Fruit fly (Drosophila melanogaster) whole organism, embryonic: ENCODE data around the gene Acat2.

Experiments used
- Bdp1 ChIP-seq: fragments of 200-800 bp; sonication (Bioruptor generic); optimal IDR thresholded peaks from 3 replicates; lab custom pipeline; 2016; ENCODE audit warnings: missing biosample characterization, missing genetic modification characterization
- CG10267 ChIP-seq: fragments of 200-800 bp; sonication (Bioruptor generic); optimal IDR thresholded peaks from 2 replicates; lab custom pipeline; 2018; ENCODE audit warnings: missing biosample characterization, mild to moderate bottlenecking, missing genetic modification characterization, moderate library complexity
- CG10431 ChIP-seq: fragments of 200-800 bp; sonication (Bioruptor generic); optimal IDR thresholded peaks from 3 replicates; lab custom pipeline; 2018; ENCODE audit warnings: missing biosample characterization, mild to moderate bottlenecking, missing genetic modification characterization
- CG11398 ChIP-seq: fragments of 200-800 bp; sonication (Bioruptor generic); optimal IDR thresholded peaks from 2 replicates; lab custom pipeline; 2016; ENCODE audit warnings: missing biosample characterization, missing genetic modification characterization
- CG11456 ChIP-seq: fragments of 200-800 bp; sonication (Bioruptor generic); IDR thresholded peaks from 3 replicates; pipeline ENCODE4 v1.3.6; 2022; ENCODE audit warnings: missing biosample characterization, missing genetic modification characterization
- CG12104 ChIP-seq: fragments of 200-800 bp; sonication (Bioruptor generic); optimal IDR thresholded peaks from 3 replicates; lab custom pipeline; 2016; ENCODE audit warnings: missing biosample characterization, missing genetic modification characterization
- CG15479 ChIP-seq: fragments of 200-800 bp; sonication (Bioruptor generic); optimal IDR thresholded peaks from 3 replicates; lab custom pipeline; 2019; ENCODE audit warnings: missing biosample characterization, mild to moderate bottlenecking, missing genetic modification characterization, moderate library complexity
- CG15514 ChIP-seq: fragments of 200-800 bp; sonication (Bioruptor generic); optimal IDR thresholded peaks from 3 replicates; lab custom pipeline; 2017; ENCODE audit warnings: missing biosample characterization, missing genetic modification characterization, mild to moderate bottlenecking, moderate library complexity, missing genetic modification reagents
- CG17328 ChIP-seq: fragments of 200-800 bp; sonication (Bioruptor generic); IDR thresholded peaks from 2 replicates; pipeline ENCODE4 v1.3.6; 2022; ENCODE audit warnings: missing biosample characterization, missing genetic modification characterization
- CG17359 ChIP-seq: fragments of 200-800 bp; sonication (Bioruptor generic); optimal IDR thresholded peaks from 3 replicates; lab custom pipeline; 2018; ENCODE audit warnings: missing biosample characterization, mild to moderate bottlenecking, missing genetic modification characterization, moderate library complexity
- CG17568 ChIP-seq: fragments of 200-800 bp; sonication (Bioruptor generic); optimal IDR thresholded peaks from 2 replicates; lab custom pipeline; 2018; ENCODE audit warnings: missing biosample characterization, mild to moderate bottlenecking, missing genetic modification characterization, moderate library complexity
- CG1832 ChIP-seq: fragments of 200-800 bp; sonication (Bioruptor generic); optimal IDR thresholded peaks from 2 replicates; lab custom pipeline; 2017; ENCODE audit warnings: missing biosample characterization, mild to moderate bottlenecking, missing genetic modification characterization, inconsistent platforms
- CG2120 ChIP-seq: fragments of 200-800 bp; sonication (Bioruptor generic); optimal IDR thresholded peaks from 3 replicates; lab custom pipeline; 2016; ENCODE audit warnings: missing biosample characterization, missing genetic modification characterization
- CG2712 ChIP-seq: fragments of 200-800 bp; optimal IDR thresholded peaks from 3 replicates; lab custom pipeline; 2019; ENCODE audit warnings: missing biosample characterization, mild to moderate bottlenecking, missing genetic modification characterization, moderate library complexity
- CG30020 ChIP-seq: fragments of 200-800 bp; optimal IDR thresholded peaks from 2 replicates; lab custom pipeline; 2019; ENCODE audit warnings: missing biosample characterization, mild to moderate bottlenecking, missing genetic modification characterization, moderate library complexity
- CG33557 ChIP-seq: fragments of 200-800 bp; sonication (Bioruptor generic); optimal IDR thresholded peaks from 2 replicates; lab custom pipeline; 2019; ENCODE audit warnings: missing biosample characterization, mild to moderate bottlenecking, missing genetic modification characterization, moderate library complexity
- CG5180 ChIP-seq: fragments of 200-800 bp; sonication (Bioruptor generic); optimal IDR thresholded peaks from 3 replicates; lab custom pipeline; 2017; ENCODE audit warnings: missing biosample characterization, missing genetic modification characterization, mild to moderate bottlenecking, moderate library complexity, missing genetic modification reagents
- CG6654 ChIP-seq: fragments of 200-800 bp; sonication (Bioruptor generic); optimal IDR thresholded peaks from 2 replicates; lab custom pipeline; 2017; ENCODE audit warnings: missing biosample characterization, mild to moderate bottlenecking, missing genetic modification characterization
- CG6854 ChIP-seq: fragments of 200-800 bp; sonication (Bioruptor generic); optimal IDR thresholded peaks from 3 replicates; lab custom pipeline; 2017; ENCODE audit warnings: missing biosample characterization, mild to moderate bottlenecking, missing genetic modification characterization
- CG7372 ChIP-seq: fragments of 200-800 bp; sonication (Bioruptor generic); IDR thresholded peaks from 2 replicates; pipeline ENCODE4 v1.3.6; 2022; ENCODE audit warnings: missing biosample characterization, missing genetic modification characterization
- CG7963 ChIP-seq: fragments of 200-800 bp; sonication (Bioruptor generic); IDR thresholded peaks from 3 replicates; pipeline ENCODE4 v1.3.6; 2022; ENCODE audit warnings: missing biosample characterization, missing genetic modification characterization; ENCODE audit not compliant: partially characterized antibody
- CG8478 ChIP-seq: fragments of >200 bp; optimal IDR thresholded peaks from 2 replicates; lab custom pipeline; 2018
- CG9437 ChIP-seq: fragments of 200-800 bp; sonication (Bioruptor generic); optimal IDR thresholded peaks from 2 replicates; lab custom pipeline; 2018; ENCODE audit warnings: missing biosample characterization, mild to moderate bottlenecking, missing genetic modification characterization
- CrebB ChIP-seq: fragments of 200-800 bp; sonication (Bioruptor generic); optimal IDR thresholded peaks from 3 replicates; lab custom pipeline; 2018; ENCODE audit warnings: missing biosample characterization, mild to moderate bottlenecking, missing genetic modification characterization
- Dll ChIP-seq: fragments of 200-800 bp; sonication (Bioruptor generic); IDR thresholded peaks from 4 replicates; pipeline ENCODE4 v1.3.6; 2022; ENCODE audit warnings: missing biosample characterization, missing genetic modification characterization; ENCODE audit not compliant: partially characterized antibody
- Doc3 ChIP-seq: fragments of 200-800 bp; sonication (Bioruptor generic); IDR thresholded peaks from 3 replicates; pipeline ENCODE4 v1.3.6; 2022; ENCODE audit warnings: missing biosample characterization, missing genetic modification characterization; ENCODE audit not compliant: partially characterized antibody
- Lhr ChIP-seq: fragments of 200-800 bp; sonication (Bioruptor generic); optimal IDR thresholded peaks from 3 replicates; lab custom pipeline; 2017; ENCODE audit warnings: mild to moderate bottlenecking, missing biosample characterization, missing genetic modification reagents, missing genetic modification characterization
- NC2β ChIP-seq: fragments of 200-800 bp; sonication (Bioruptor generic); optimal IDR thresholded peaks from 2 replicates; lab custom pipeline; 2016; ENCODE audit warnings: missing biosample characterization, missing genetic modification characterization
- Oli ChIP-seq: fragments of 200-800 bp; sonication (Bioruptor generic); optimal IDR thresholded peaks from 2 replicates; lab custom pipeline; 2018; ENCODE audit warnings: missing biosample characterization, mild to moderate bottlenecking, missing genetic modification characterization, moderate library complexity
- Scr ChIP-seq: fragments of 200-800 bp; sonication (Bioruptor generic); IDR thresholded peaks from 2 replicates; pipeline ENCODE4 v1.3.6; 2022; ENCODE audit warnings: missing biosample characterization, missing genetic modification characterization; ENCODE audit not compliant: partially characterized antibody
- Sin3A ChIP-seq: fragments of >200 bp; optimal IDR thresholded peaks from 2 replicates; lab custom pipeline; 2018
- bbx ChIP-seq: fragments of 200-800 bp; sonication (Bioruptor generic); IDR thresholded peaks from 2 replicates; pipeline ENCODE4 v1.3.6; 2022; ENCODE audit warnings: missing biosample characterization, missing genetic modification characterization; ENCODE audit not compliant: partially characterized antibody
- croc ChIP-seq: fragments of 200-800 bp; sonication (Bioruptor generic); conservative IDR thresholded peaks from 3 replicates; pipeline ENCODE4 v1.3.6; 2022; ENCODE audit warnings: missing biosample characterization, missing genetic modification characterization
- gro ChIP-seq: fragments of 200-800 bp; sonication (Bioruptor generic); optimal IDR thresholded peaks from 2 replicates; lab custom pipeline; 2016; ENCODE audit warnings: missing biosample characterization, missing genetic modification characterization
- otp ChIP-seq: fragments of 200-800 bp; sonication (Bioruptor generic); IDR thresholded peaks from 3 replicates; pipeline ENCODE4, ENCODE4 v1.3.6; 2022; ENCODE audit warnings: missing biosample characterization, missing genetic modification characterization
- p53 ChIP-seq: fragments of 200-800 bp; sonication (Bioruptor generic); optimal IDR thresholded peaks from 2 replicates; lab custom pipeline; 2016; ENCODE audit warnings: missing biosample characterization, missing genetic modification characterization
- prd ChIP-seq, 3 experiments: fragments of >200 bp in 2 of 3; fragments of 200-800 bp in 1 of 3; sonication (Bioruptor generic) in 1 of 3; optimal IDR thresholded peaks in 2 of 3; IDR thresholded peaks in 1 of 3; 2 replicates in 2 of 3; 3 replicates in 1 of 3; pipeline versions ENCODE4 v1.3.6 to Lab custom; 2017 to 2022; ENCODE audit warnings: missing biosample characterization in 1 of 3, missing genetic modification characterization in 1 of 3
- ranshi ChIP-seq: fragments of 200-800 bp; sonication (Bioruptor generic); IDR thresholded peaks from 2 replicates; pipeline ENCODE4 v1.3.6; 2022; ENCODE audit warnings: missing biosample characterization, missing genetic modification characterization
- run ChIP-seq: fragments of 200-800 bp; sonication (Bioruptor generic); optimal IDR thresholded peaks from 3 replicates; lab custom pipeline; 2018; ENCODE audit warnings: missing biosample characterization, mild to moderate bottlenecking, missing genetic modification characterization
- sima ChIP-seq: fragments of 200-800 bp; sonication (Bioruptor generic); optimal IDR thresholded peaks from 2 replicates; lab custom pipeline; 2016; ENCODE audit warnings: missing biosample characterization, missing genetic modification characterization
- slou ChIP-seq: fragments of 200-800 bp; sonication (Bioruptor generic); optimal IDR thresholded peaks from 3 replicates; lab custom pipeline; 2016; ENCODE audit warnings: missing biosample characterization, missing genetic modification characterization
- sr ChIP-seq: fragments of 200-800 bp; sonication (Bioruptor generic); IDR thresholded peaks from 3 replicates; pipeline ENCODE4 v1.3.6; 2022; ENCODE audit warnings: missing biosample characterization, missing genetic modification characterization
- ssp ChIP-seq: fragments of 200-800 bp; sonication (Bioruptor generic); IDR thresholded peaks from 2 replicates; pipeline ENCODE4 v1.3.6; 2022; ENCODE audit warnings: missing biosample characterization, missing genetic modification characterization
- trem ChIP-seq: fragments of 200-800 bp; optimal IDR thresholded peaks from 3 replicates; lab custom pipeline; 2019; ENCODE audit warnings: missing biosample characterization, mild to moderate bottlenecking, missing genetic modification characterization, moderate library complexity
- tup ChIP-seq: fragments of 200-800 bp; sonication (Bioruptor generic); optimal IDR thresholded peaks from 2 replicates; lab custom pipeline; 2016; ENCODE audit warnings: missing biosample characterization, mild to moderate bottlenecking, missing genetic modification characterization, moderate library complexity
- usp ChIP-seq: fragments of >200 bp; optimal IDR thresholded peaks from 2 replicates; lab custom pipeline; 2017; ENCODE audit warnings: missing biosample characterization, missing genetic modification characterization
- zen2 ChIP-seq: fragments of 200-800 bp; sonication (Bioruptor generic); IDR thresholded peaks from 3 replicates; pipeline ENCODE4 v1.3.6; 2022; ENCODE audit warnings: missing biosample characterization, missing genetic modification characterization; ENCODE audit not compliant: partially characterized antibody

Acat2 gene

DNA sequence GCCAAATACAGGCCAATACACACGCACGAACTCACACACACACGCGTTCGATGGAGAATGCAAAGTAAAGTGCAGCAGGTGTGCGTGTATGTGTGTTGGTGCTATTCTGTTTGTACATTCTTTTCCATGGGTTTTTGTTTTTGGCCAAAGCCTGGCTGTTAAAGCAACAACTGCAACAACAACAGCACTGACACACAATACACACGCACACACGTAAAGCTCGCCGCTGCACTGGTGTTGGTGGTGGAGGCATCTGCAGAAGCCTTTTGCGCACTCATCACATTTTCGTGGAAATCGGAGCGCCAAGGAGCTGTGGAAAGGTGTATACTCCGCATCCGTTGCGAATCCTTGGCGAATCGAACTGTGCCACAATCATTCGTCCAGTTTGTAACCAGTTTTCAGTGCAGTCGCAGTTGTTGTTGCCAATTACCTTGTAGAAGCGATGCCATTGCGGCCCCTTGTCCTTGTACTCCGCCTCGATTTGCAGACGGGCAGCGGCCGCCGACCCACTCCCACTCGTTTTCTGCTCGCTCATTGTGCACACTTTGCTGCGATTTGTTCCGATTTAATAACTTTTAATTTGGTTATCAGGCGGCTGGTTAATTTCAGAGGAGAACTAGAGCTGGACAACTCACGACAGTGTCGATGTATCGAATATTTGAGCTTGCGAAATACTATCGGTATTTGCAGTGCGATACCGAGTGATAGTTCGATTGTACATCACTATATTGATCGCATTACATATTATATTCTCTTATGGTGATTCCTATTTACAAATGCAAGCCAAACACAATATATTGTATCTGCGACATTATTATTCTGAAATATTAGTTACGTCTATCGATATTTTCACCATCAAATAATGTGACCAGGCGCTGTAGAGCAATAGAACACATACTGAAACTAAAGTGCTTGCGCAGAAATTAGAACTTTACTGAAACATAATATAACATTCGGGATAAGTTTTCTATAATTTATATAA, 47.5 kb downstream of the Acat2 start (continued):
- TF ChIP-seq CG17568 (GFP tag; lab: Kevin White, UChicago) (no peak), Sin3A (peak; percentile 36), CG6854 (GFP tag; lab: Kevin White, UChicago) (no peak), CG30020 (tag; lab: Kevin White, UChicago) (peak; percentile 53), CG8478 (peak; percentile 94), trem (tag; lab: Kevin White, UChicago) (peak; percentile 54), CG7963 (GFP tag; lab: Robert Waterston, UW) (peak; percentile 97), sr (GFP tag; lab: Robert Waterston, UW) (no peak), CG1832 (no peak), CG17359 (tag; lab: Kevin White, UChicago) (peak; percentile 19), otp (peak; percentile 10; the same call in 1 of the 3 replicates), sima (GFP tag; lab: Kevin White, UChicago) (no peak), CG10267 (tag; lab: Kevin White, UChicago) (peak; percentile 55), Lhr (GFP tag; lab: Kevin White, UChicago) (peak; percentile 49), CG9437 (GFP tag; lab: Kevin White, UChicago) (peak; percentile 19), gro (peak; percentile 34), tup (GFP tag; lab: Kevin White, UChicago) (no peak), croc (no peak), CG5180 (no peak), CG17328 (no peak), ssp (GFP tag; lab: Robert Waterston, UW) (peak; percentile 21; the same call in 1 of the 2 replicates), CG33557 (GFP tag; lab: Kevin White, UChicago) (peak; percentile 19), Oli (peak; percentile 0), NC2β (GFP tag; lab: Kevin White, UChicago) (peak; percentile 10), usp (no peak), p53 (GFP tag; lab: Kevin White, UChicago) (no peak), Bdp1 (GFP tag; lab: Kevin White, UChicago) (peak; percentile 36), ranshi (GFP tag; lab: Robert Waterston, UW) (peak; percentile 34), Doc3 (GFP tag; lab: Robert Waterston, UW) (peak; percentile 98), zen2 (GFP tag; lab: Robert Waterston, UW) (peak; percentile 98), Dll (GFP tag; lab: Robert Waterston, UW) (peak; percentile 98), CG12104 (GFP tag; lab: Kevin White, UChicago) (peak; percentile 23), slou (GFP tag; lab: Kevin White, UChicago) (no peak), prd (optimal IDR thresholded peaks at IDR 0.05; lab: Kevin White, UChicago) (no peak), prd (GFP tag; IDR thresholded peaks at IDR 0.05; lab: Robert Waterston, UW) (peak; percentile 37; the same call in 2 of the 3 replicates), CG6654 (GFP tag; lab: Kevin White, UChicago) (no peak), CG15514 (GFP tag; lab: Kevin White, UChicago) (peak; percentile 69), CG2120 (GFP tag; lab: Kevin White, UChicago) (peak; percentile 61), CrebB (no peak), Scr (GFP tag; lab: Robert Waterston, UW) (peak; percentile 98), run (no peak), bbx (GFP tag; lab: Robert Waterston, UW) (peak; percentile 97), CG10431 (no peak), CG2712 (tag; lab: Kevin White, UChicago) (peak; percentile 59), CG7372 (peak; percentile 39; the same call in 1 of the 2 replicates), CG11398 (no peak), CG11456 (GFP tag; lab: Robert Waterston, UW) (peak; percentile 66; the same call in 1 of the 3 replicates), CG15479 (GFP tag; lab: Kevin White, UChicago) (peak; percentile 45)
